Worm (Caenorhabditis elegans) whole organism, L4/young adult: ENCODE results near the gene adah-1.

Source experiments
- W03F9.2 ChIP-seq: fragments of 150-350 bp; optimal IDR thresholded peaks from 2 replicates; lab custom pipeline; 2014; ENCODE audit warnings: missing biosample characterization, missing genetic modification characterization
- dao-5 ChIP-seq: sonication (generic microtip); optimal IDR thresholded peaks from 2 replicates; lab custom pipeline; 2016; ENCODE audit warnings: missing genotype, missing genetic modification characterization, moderate library complexity, missing compliant biosample characterization
- him-1 ChIP-seq: sonication (generic microtip); optimal IDR thresholded peaks from 2 replicates; lab custom pipeline; 2016; ENCODE audit warnings: missing genotype, missing genetic modification reagents, missing genetic modification characterization, missing compliant biosample characterization

adah-1 gene

ce11 chrIV:7012214-7012613 lies 11.8 kb upstream of the adah-1 start:
- no peak for TF ChIP-seq dao-5 (tag; lab: Kevin White, UChicago)
- TF ChIP-seq him-1 (tag; lab: Kevin White, UChicago), result no peak
- no peak for TF ChIP-seq W03F9.2

ce11 chrIV:7012731-7013445 lies 11.1 kb upstream of the adah-1 start:
- TF ChIP-seq W03F9.2 (peak; percentile 38), dao-5 (tag; lab: Kevin White, UChicago) (no peak), him-1 (tag; lab: Kevin White, UChicago) (no peak)

- TF ChIP-seq W03F9.2 (no peak), him-1 (tag; lab: Kevin White, UChicago) (no peak), dao-5 (tag; lab: Kevin White, UChicago) (no peak)
Observed at ce11 chrIV:7016502-7016901, 7.5 kb upstream of the adah-1 start.

ce11 chrIV:7017123-7017674 lies 6.8 kb upstream of the adah-1 start, which contains the start of gene gldi-4:
Gene gldi-4, plus strand, starts transcription at chrIV:7017624.
- TF ChIP-seq W03F9.2, result no peak
- TF ChIP-seq dao-5 (tag; lab: Kevin White, UChicago), result no peak
- TF ChIP-seq him-1 (tag; lab: Kevin White, UChicago), result no peak

- TF ChIP-seq dao-5 (tag; lab: Kevin White, UChicago) (no peak), him-1 (tag; lab: Kevin White, UChicago) (no peak), W03F9.2 (no peak)
Observed at ce11 chrIV:7018623-7019022, 5.4 kb upstream of the adah-1 start.

ce11 chrIV:7020630-7021029 lies 3.4 kb upstream of the adah-1 start:
- TF ChIP-seq W03F9.2 (no peak), him-1 (tag; lab: Kevin White, UChicago) (no peak), dao-5 (tag; lab: Kevin White, UChicago) (no peak)

- TF ChIP-seq W03F9.2 (no peak), him-1 (tag; lab: Kevin White, UChicago) (no peak), dao-5 (tag; lab: Kevin White, UChicago) (no peak)
Observed at ce11 chrIV:7022227-7022626, 1.8 kb upstream of the adah-1 start.

- peak; percentile 55 for TF ChIP-seq W03F9.2
- no peak for TF ChIP-seq him-1 (tag; lab: Kevin White, UChicago)
Observed at ce11 chrIV:7023004-7023403, 1.0 kb upstream of the adah-1 start.

ce11 chrIV:7024829-7025228 lies 818 bp downstream of the adah-1 start:
- no peak for TF ChIP-seq W03F9.2
- TF ChIP-seq him-1 (tag; lab: Kevin White, UChicago), result no peak
- no peak for TF ChIP-seq dao-5 (tag; lab: Kevin White, UChicago)

- TF ChIP-seq him-1 (tag; lab: Kevin White, UChicago) (no peak), W03F9.2 (no peak), dao-5 (tag; lab: Kevin White, UChicago) (no peak)
Observed at ce11 chrIV:7025835-7026234, 1.8 kb downstream of the adah-1 start.

- TF ChIP-seq dao-5 (tag; lab: Kevin White, UChicago), result no peak
- no peak for TF ChIP-seq him-1 (tag; lab: Kevin White, UChicago)
- no peak for TF ChIP-seq W03F9.2
Observed at ce11 chrIV:7031019-7031418, 7.0 kb downstream of the adah-1 start.

- TF ChIP-seq him-1 (tag; lab: Kevin White, UChicago) (no peak), dao-5 (tag; lab: Kevin White, UChicago) (no peak), W03F9.2 (no peak)
Observed at ce11 chrIV:7032459-7032858, 8.4 kb downstream of the adah-1 start, which contains the start of gene C06G3.8. Gene C06G3.8, minus strand, starts transcription at chrIV:7032559.

- TF ChIP-seq W03F9.2, result no peak
Observed at ce11 chrIV:7035823-7036222, 11.8 kb downstream of the adah-1 start, which contains the start of gene C06G3.3. Gene C06G3.3, plus strand, starts transcription at chrIV:7036123.

- TF ChIP-seq W03F9.2 (no peak), dao-5 (tag; lab: Kevin White, UChicago) (no peak), him-1 (tag; lab: Kevin White, UChicago) (no peak)
Observed at ce11 chrIV:7036790-7037189, 12.8 kb downstream of the adah-1 start, which contains the start of gene ufl-1. Gene ufl-1, minus strand, starts transcription at chrIV:7036859.
